Fruit fly (Drosophila melanogaster) whole organism, embryonic: ENCODE data around the gene Csk.

Source experiments
- Asciz ChIP-seq: fragments of 200-800 bp; sonication (Bioruptor generic); optimal IDR thresholded peaks from 2 replicates; lab custom pipeline; 2017; ENCODE audit warnings: missing biosample characterization, mild to moderate bottlenecking, missing genetic modification characterization, missing genetic modification reagents
- CG1024 ChIP-seq: fragments of 200-800 bp; sonication (Bioruptor generic); IDR thresholded peaks from 2 replicates; pipeline ENCODE4 v1.3.6; 2022; ENCODE audit warnings: missing biosample characterization, missing genetic modification characterization
- CG11504 ChIP-seq: fragments of 200-800 bp; sonication (Bioruptor generic); optimal IDR thresholded peaks from 3 replicates; lab custom pipeline; 2019; ENCODE audit warnings: missing biosample characterization, mild to moderate bottlenecking, missing genetic modification characterization, moderate library complexity
- CG11696 ChIP-seq: fragments of 200-800 bp; sonication (Bioruptor generic); IDR thresholded peaks from 2 replicates; pipeline ENCODE4 v1.3.6; 2022; ENCODE audit warnings: missing biosample characterization, missing genetic modification characterization
- CG12391 ChIP-seq: fragments of 200-800 bp; sonication (Bioruptor generic); optimal IDR thresholded peaks from 3 replicates; lab custom pipeline; 2018; ENCODE audit warnings: missing biosample characterization, mild to moderate bottlenecking, missing genetic modification characterization, moderate library complexity
- CG13775 ChIP-seq: fragments of 200-800 bp; sonication (Bioruptor generic); optimal IDR thresholded peaks from 3 replicates; lab custom pipeline; 2017; ENCODE audit warnings: missing biosample characterization, mild to moderate bottlenecking, missing genetic modification characterization
- CG13894 ChIP-seq: fragments of 200-800 bp; sonication (Bioruptor generic); optimal IDR thresholded peaks from 3 replicates; lab custom pipeline; 2018; ENCODE audit warnings: missing biosample characterization, mild to moderate bottlenecking, missing genetic modification characterization, moderate library complexity
- CG17568 ChIP-seq: fragments of 200-800 bp; sonication (Bioruptor generic); optimal IDR thresholded peaks from 2 replicates; lab custom pipeline; 2018; ENCODE audit warnings: missing biosample characterization, mild to moderate bottlenecking, missing genetic modification characterization, moderate library complexity
- CG17912 ChIP-seq: fragments of 200-800 bp; sonication (Bioruptor generic); optimal IDR thresholded peaks from 2 replicates; lab custom pipeline; 2018; ENCODE audit warnings: missing biosample characterization, mild to moderate bottlenecking, missing genetic modification characterization
- CG32767 ChIP-seq: fragments of 200-800 bp; sonication (Bioruptor generic); IDR thresholded peaks from 2 replicates; pipeline ENCODE4 v1.3.6; 2022; ENCODE audit warnings: missing biosample characterization, missing genetic modification characterization
- CG3995 ChIP-seq: fragments of 200-800 bp; sonication (Bioruptor generic); optimal IDR thresholded peaks from 3 replicates; lab custom pipeline; 2016; ENCODE audit warnings: missing biosample characterization, missing genetic modification characterization
- CG42726 ChIP-seq: fragments of 200-800 bp; sonication (Bioruptor generic); IDR thresholded peaks from 2 replicates; pipeline ENCODE4 v1.3.6; 2022; ENCODE audit warnings: missing biosample characterization, missing genetic modification characterization; ENCODE audit not compliant: partially characterized antibody
- CG4730 ChIP-seq: fragments of 200-800 bp; sonication (Bioruptor generic); IDR thresholded peaks from 2 replicates; pipeline ENCODE4 v1.3.6; 2022; ENCODE audit warnings: missing biosample characterization, missing genetic modification characterization
- CG7357 ChIP-seq: fragments of 200-800 bp; sonication (Bioruptor generic); IDR thresholded peaks from 3 replicates; pipeline ENCODE4 v1.3.6; 2022; ENCODE audit warnings: missing biosample characterization, missing genetic modification characterization
- CG8089 ChIP-seq: fragments of 200-800 bp; sonication (Bioruptor generic); optimal IDR thresholded peaks from 3 replicates; lab custom pipeline; 2016; ENCODE audit warnings: missing biosample characterization, missing genetic modification characterization
- CG8281 ChIP-seq: fragments of 200-800 bp; sonication (Bioruptor generic); optimal IDR thresholded peaks from 2 replicates; lab custom pipeline; 2018; ENCODE audit warnings: missing biosample characterization, mild to moderate bottlenecking, missing genetic modification characterization, moderate library complexity
- CG8924 ChIP-seq: fragments of 200-800 bp; optimal IDR thresholded peaks from 3 replicates; lab custom pipeline; 2019; ENCODE audit warnings: missing biosample characterization, mild to moderate bottlenecking, missing genetic modification characterization, moderate library complexity
- CG9876 ChIP-seq: fragments of 200-800 bp; sonication (Bioruptor generic); optimal IDR thresholded peaks from 2 replicates; lab custom pipeline; 2016; ENCODE audit warnings: missing biosample characterization, missing genetic modification characterization
- D19B ChIP-seq: fragments of 200-800 bp; sonication (Bioruptor generic); optimal IDR thresholded peaks from 2 replicates; lab custom pipeline; 2017; ENCODE audit warnings: missing biosample characterization, mild to moderate bottlenecking, missing genetic modification characterization
- Dad ChIP-seq: fragments of 200-800 bp; sonication (Bioruptor generic); optimal IDR thresholded peaks from 3 replicates; lab custom pipeline; 2016; ENCODE audit warnings: missing biosample characterization, missing genetic modification characterization
- Dek ChIP-seq: fragments of 200-800 bp; sonication (Bioruptor generic); optimal IDR thresholded peaks from 3 replicates; lab custom pipeline; 2019; ENCODE audit warnings: missing biosample characterization, mild to moderate bottlenecking, missing genetic modification characterization, moderate library complexity
- Dp ChIP-seq: fragments of 200-800 bp; sonication (Bioruptor generic); optimal IDR thresholded peaks from 2 replicates; lab custom pipeline; 2018; ENCODE audit warnings: missing biosample characterization, mild to moderate bottlenecking, missing genetic modification characterization, moderate library complexity
- E2f1 ChIP-seq: fragments of 200-800 bp; sonication (Bioruptor generic); IDR thresholded peaks from 2 replicates; pipeline ENCODE4 v1.3.6; 2022; ENCODE audit warnings: missing biosample characterization, missing genetic modification characterization
- Ets65A ChIP-seq: fragments of 200-800 bp; sonication (Bioruptor generic); peaks from one replicate; lab custom pipeline; 2016; ENCODE audit warnings: missing biosample characterization, missing genetic modification characterization
- HLH4C ChIP-seq: fragments of 200-800 bp; sonication (Bioruptor generic); IDR thresholded peaks from 3 replicates; pipeline ENCODE4 v1.3.6; 2022; ENCODE audit warnings: missing biosample characterization, missing genetic modification characterization; ENCODE audit not compliant: partially characterized antibody
- Hmr ChIP-seq: fragments of 200-800 bp; sonication (Bioruptor generic); optimal IDR thresholded peaks from 3 replicates; lab custom pipeline; 2017; ENCODE audit warnings: mild to moderate bottlenecking, missing biosample characterization, missing genetic modification reagents, missing genetic modification characterization
- Hr39 ChIP-seq: fragments of >200 bp; optimal IDR thresholded peaks from 2 replicates; lab custom pipeline; 2017
- Hr78 ChIP-seq, 2 experiments: fragments of 200-800 bp in 1 of 2; fragments of >200 bp in 1 of 2; sonication (Bioruptor generic) in 1 of 2; optimal IDR thresholded peaks; 2 replicates each; lab custom pipeline; 2017 to 2019; ENCODE audit warnings: missing biosample characterization in 2 of 2, missing genetic modification characterization in 2 of 2, mild to moderate bottlenecking in 1 of 2, moderate library complexity in 1 of 2
- Mad ChIP-seq: fragments of 200-800 bp; sonication (Bioruptor generic); optimal IDR thresholded peaks from 2 replicates; lab custom pipeline; 2016; ENCODE audit warnings: missing biosample characterization, missing genetic modification characterization
- Meics ChIP-seq: fragments of 200-800 bp; sonication (Bioruptor generic); optimal IDR thresholded peaks from 2 replicates; lab custom pipeline; 2017; ENCODE audit warnings: missing biosample characterization, mild to moderate bottlenecking, missing genetic modification characterization
- Nf-YA ChIP-seq: fragments of 200-800 bp; sonication (Bioruptor generic); IDR thresholded peaks from 2 replicates; pipeline ENCODE4 v1.3.6; 2022; ENCODE audit warnings: missing biosample characterization, missing genetic modification characterization
- Sox100B ChIP-seq: fragments of 200-800 bp; sonication (Bioruptor generic); optimal IDR thresholded peaks from 3 replicates; lab custom pipeline; 2018; ENCODE audit warnings: missing biosample characterization, mild to moderate bottlenecking, missing genetic modification characterization
- Sox102F ChIP-seq: fragments of 200-800 bp; sonication (Bioruptor generic); optimal IDR thresholded peaks from 2 replicates; lab custom pipeline; 2018; ENCODE audit warnings: missing biosample characterization, mild to moderate bottlenecking, missing genetic modification characterization, moderate library complexity
- Trl ChIP-seq, 3 experiments: fragments of >200 bp in 2 of 3; fragments of 200-800 bp in 1 of 3; sonication (Bioruptor generic) in 1 of 3; optimal IDR thresholded peaks; 2 replicates in 1 of 3; 3 replicates in 2 of 3; lab custom pipeline; 2016 to 2017; ENCODE audit warnings: missing biosample characterization in 1 of 3, missing genetic modification characterization in 1 of 3
- Vsx1 ChIP-seq: fragments of 200-800 bp; sonication (Bioruptor generic); optimal IDR thresholded peaks from 2 replicates; lab custom pipeline; 2017; ENCODE audit warnings: missing biosample characterization, mild to moderate bottlenecking, missing genetic modification characterization, missing genetic modification reagents
- ase ChIP-seq: fragments of 200-800 bp; sonication (Bioruptor generic); IDR thresholded peaks from 3 replicates; pipeline ENCODE4 v1.3.6; 2022; ENCODE audit warnings: missing biosample characterization, missing genetic modification characterization
- dmrt11E ChIP-seq: fragments of 200-800 bp; sonication (Bioruptor generic); optimal IDR thresholded peaks from 3 replicates; lab custom pipeline; 2018; ENCODE audit warnings: missing biosample characterization, mild to moderate bottlenecking, missing genetic modification characterization, moderate library complexity
- eyg ChIP-seq: fragments of 200-800 bp; sonication (Bioruptor generic); optimal IDR thresholded peaks from 3 replicates; lab custom pipeline; 2016; ENCODE audit warnings: missing biosample characterization, missing genetic modification characterization
- fd64A ChIP-seq: fragments of 200-800 bp; sonication (Bioruptor generic); optimal IDR thresholded peaks from 3 replicates; lab custom pipeline; 2018; ENCODE audit warnings: missing biosample characterization, mild to moderate bottlenecking, missing genetic modification characterization
- fd96Cb ChIP-seq: fragments of 200-800 bp; sonication (Bioruptor generic); optimal IDR thresholded peaks from 2 replicates; lab custom pipeline; 2018; ENCODE audit warnings: missing biosample characterization, mild to moderate bottlenecking, missing genetic modification characterization, moderate library complexity
- lbe ChIP-seq: fragments of 200-800 bp; sonication (Bioruptor generic); optimal IDR thresholded peaks from 2 replicates; lab custom pipeline; 2016; ENCODE audit warnings: missing biosample characterization, mild to moderate bottlenecking, missing genetic modification characterization
- nerfin-1 ChIP-seq: fragments of 200-800 bp; sonication (Bioruptor generic); optimal IDR thresholded peaks from 3 replicates; lab custom pipeline; 2019; ENCODE audit warnings: missing biosample characterization, mild to moderate bottlenecking, missing genetic modification characterization, moderate library complexity
- pan ChIP-seq, 4 experiments: fragments of >200 bp in 3 of 4; fragments of 200-800 bp in 1 of 4; sonication (Bioruptor generic) in 1 of 4; optimal IDR thresholded peaks in 3 of 4; IDR thresholded peaks in 1 of 4; 2 replicates each; pipeline versions ENCODE4 v1.3.6 to Lab custom; 2017 to 2022; ENCODE audit warnings: missing biosample characterization in 2 of 4, missing genetic modification characterization in 2 of 4, mixed read lengths in 1 of 4
- phol ChIP-seq: fragments of 200-800 bp; sonication (Bioruptor generic); optimal IDR thresholded peaks from 3 replicates; lab custom pipeline; 2018; ENCODE audit warnings: missing biosample characterization, mild to moderate bottlenecking, missing genetic modification characterization, moderate library complexity
- pros ChIP-seq: fragments of 200-800 bp; sonication (Bioruptor generic); optimal IDR thresholded peaks from 3 replicates; lab custom pipeline; 2019; ENCODE audit warnings: missing biosample characterization, mild to moderate bottlenecking, missing genetic modification characterization, moderate library complexity
- sna ChIP-seq: fragments of 200-800 bp; sonication (Bioruptor generic); IDR thresholded peaks from 2 replicates; pipeline ENCODE4 v1.3.6; 2022; ENCODE audit warnings: missing biosample characterization, missing genetic modification characterization; ENCODE audit not compliant: partially characterized antibody
- ssp ChIP-seq: fragments of 200-800 bp; sonication (Bioruptor generic); IDR thresholded peaks from 2 replicates; pipeline ENCODE4 v1.3.6; 2022; ENCODE audit warnings: missing biosample characterization, missing genetic modification characterization
- yki ChIP-seq: fragments of >200 bp; optimal IDR thresholded peaks from 3 replicates; lab custom pipeline; 2018

The Csk gene

dm6 chr3R:11694311-11695305, 44.1 kb upstream of the Csk start, which contains the start of gene Fer3 (continued):
- TF ChIP-seq Sox100B (GFP tag; lab: Kevin White, UChicago) = no peak
- no peak for TF ChIP-seq pros (GFP tag; lab: Kevin White, UChicago)
- no peak for TF ChIP-seq CG17568 (GFP tag; lab: Kevin White, UChicago)
- no peak for TF ChIP-seq Nf-YA (GFP tag; lab: Robert Waterston, UW)
- no peak for TF ChIP-seq Dad (GFP tag; lab: Kevin White, UChicago)
- no peak for TF ChIP-seq ssp
- no peak for TF ChIP-seq ase (GFP tag; lab: Robert Waterston, UW)
- TF ChIP-seq CG9876 (GFP tag; lab: Kevin White, UChicago) = no peak
- no peak for TF ChIP-seq yki (lab: Kevin White, UChicago)
- TF ChIP-seq fd64A (GFP tag; lab: Kevin White, UChicago) = no peak
- TF ChIP-seq CG11696 = no peak
- TF ChIP-seq CG8924 (tag; lab: Kevin White, UChicago) = peak; percentile 12
- peak; percentile 28 for TF ChIP-seq Hmr (GFP tag; lab: Kevin White, UChicago)
- TF ChIP-seq Dp = no peak
- TF ChIP-seq Mad = no peak
- no peak for TF ChIP-seq CG17912
- TF ChIP-seq phol = peak; percentile 25
- no peak for TF ChIP-seq CG42726
- peak; percentile 13 for TF ChIP-seq Dek (tag; lab: Kevin White, UChicago)
- no peak for TF ChIP-seq fd96Cb (tag; lab: Kevin White, UChicago)
- no peak for TF ChIP-seq HLH4C
- TF ChIP-seq Meics (GFP tag; lab: Kevin White, UChicago) = peak; percentile 0
- TF ChIP-seq dmrt11E (tag; lab: Kevin White, UChicago) = no peak
- TF ChIP-seq lbe (GFP tag; lab: Kevin White, UChicago) = no peak
- no peak for TF ChIP-seq CG3995 (GFP tag; lab: Kevin White, UChicago)
- no peak for TF ChIP-seq CG13894 (tag; lab: Kevin White, UChicago)
- TF ChIP-seq Hr78 (GFP tag; optimal IDR thresholded peaks at IDR 0.05; lab: Kevin White, UChicago) = no peak
- TF ChIP-seq Vsx1 = no peak
- no peak for TF ChIP-seq CG4730 (GFP tag; lab: Robert Waterston, UW)
- TF ChIP-seq CG7357 = no peak
- peak in 1 of 2 experiments; percentile 21 for TF ChIP-seq Trl (optimal IDR thresholded peaks at IDR 0.05; lab: Kevin White, UChicago)
- no peak for TF ChIP-seq Trl (GFP tag; optimal IDR thresholded peaks at IDR 0.05; lab: Kevin White, UChicago)
- no peak for TF ChIP-seq CG13775 (GFP tag; lab: Kevin White, UChicago)
- no peak for TF ChIP-seq CG8089 (GFP tag; lab: Kevin White, UChicago)
- TF ChIP-seq Asciz (GFP tag; lab: Kevin White, UChicago) = no peak
- no peak for TF ChIP-seq CG1024 (GFP tag; lab: Robert Waterston, UW)
- no peak for TF ChIP-seq sna (GFP tag; lab: Robert Waterston, UW)
- no peak for TF ChIP-seq E2f1 (GFP tag; lab: Robert Waterston, UW)
- no peak for TF ChIP-seq pan (optimal IDR thresholded peaks at IDR 0.05; lab: Kevin White, UChicago)
- TF ChIP-seq pan (GFP tag; optimal IDR thresholded peaks at IDR 0.05 in 1 of 2, IDR thresholded peaks at IDR 0.05 in 1 of 2) = no peak
- peak; percentile 31 for TF ChIP-seq CG11504 (tag; lab: Kevin White, UChicago)
- TF ChIP-seq eyg (GFP tag; lab: Kevin White, UChicago) = no peak
- no peak for TF ChIP-seq CG8281 (tag; lab: Kevin White, UChicago)
- no peak for TF ChIP-seq CG32767 (GFP tag; lab: Robert Waterston, UW)
- TF ChIP-seq Ets65A (GFP tag; lab: Kevin White, UChicago) = no peak
- TF ChIP-seq D19B = no peak
- TF ChIP-seq Sox102F = peak; percentile 15
- TF ChIP-seq Hr39 (lab: Kevin White, UChicago) = no peak
- peak; percentile 39 for TF ChIP-seq CG12391 (tag; lab: Kevin White, UChicago)
- peak; percentile 40 for TF ChIP-seq nerfin-1 (tag; lab: Kevin White, UChicago)
